Worm (Caenorhabditis elegans): ENCODE measurements around the gene fbf-2.
A peak's percentile ranks its signal among the peaks of the same experiment; 100 is the strongest.

The fbf-2 gene

DNA sequence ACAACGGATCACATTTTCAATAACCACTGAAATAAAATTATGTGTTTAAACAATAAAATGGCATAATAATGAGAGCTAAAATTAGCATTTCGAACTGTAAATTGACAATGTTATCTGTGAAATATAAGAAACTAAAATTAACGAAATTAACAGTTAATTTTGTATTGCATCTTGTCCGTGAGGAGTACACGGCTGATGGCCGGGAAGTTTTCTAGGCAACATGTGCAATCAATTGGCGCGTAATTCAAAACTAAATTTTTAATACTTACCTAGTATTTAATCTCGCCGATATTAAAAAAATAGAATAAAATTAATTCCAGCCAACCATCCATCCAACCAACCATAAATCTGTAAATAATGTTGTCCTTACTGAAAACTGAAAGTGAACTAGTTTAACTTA, 29.8 kb downstream of the fbf-2 start (continued):
- TF ChIP-seq pag-3 (tag; optimal IDR thresholded peaks at IDR 0.05; ENCODE audit: borderline replicate concordance) (no peak), pat-9 (tag; optimal IDR thresholded peaks at IDR 0.05) (no peak), ceh-22 (tag; optimal IDR thresholded peaks at IDR 0.05) (no peak), tbx-2 (tag; optimal IDR thresholded peaks at IDR 0.05) (peak; percentile 89), nhr-11 (tag; optimal IDR thresholded peaks at IDR 0.05) (no peak), ceh-2 (tag; optimal IDR thresholded peaks at IDR 0.05) (peak; percentile 90), K02D7.2 (tag; optimal IDR thresholded peaks at IDR 0.05) (no peak), ahr-1 (tag; optimal IDR thresholded peaks at IDR 0.05) (peak; percentile 30), ceh-45 (GFP tag; IDR thresholded peaks at IDR 0.05) (no peak), tbx-7 (tag; optimal IDR thresholded peaks at IDR 0.05) (peak; percentile 95), odd-2 (tag; optimal IDR thresholded peaks at IDR 0.05) (no peak), ceh-34 (tag; optimal IDR thresholded peaks at IDR 0.05) (peak; percentile 43)

DNA sequence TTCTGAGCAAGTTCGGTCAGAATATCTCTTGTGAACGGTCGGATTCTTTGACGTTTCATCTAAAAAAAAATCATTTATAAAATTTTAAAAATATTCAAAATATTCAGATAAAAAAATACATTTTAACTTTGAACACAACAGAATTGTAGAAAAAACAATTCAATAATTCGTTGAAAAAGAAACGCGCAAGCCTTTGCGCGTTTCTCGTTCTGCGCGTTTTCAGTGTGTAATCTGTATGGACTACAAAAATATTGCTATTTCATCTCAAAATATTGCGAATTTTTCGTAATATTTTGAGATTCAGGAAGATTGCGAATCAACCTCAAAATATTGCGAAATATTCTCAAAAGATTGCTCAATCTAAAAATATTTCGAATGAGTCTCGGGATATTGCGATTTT, 35.4 kb downstream of the fbf-2 start, which contains the start of gene R12C12.7:
Gene R12C12.7 (minus strand): TSS at position 59 of the 400 bp plus-strand sequence.
- TF ChIP-seq zip-5 (tag; optimal IDR thresholded peaks at IDR 0.05), result no peak
- peak; percentile 37 for TF ChIP-seq elt-2 (tag; optimal IDR thresholded peaks at IDR 0.05)

ce11 chrII:6050120-6050519, 41.2 kb downstream of the fbf-2 start, which contains the start of gene gldc-1:
gldc-1 (plus strand) TSS chrII:6050420.
- TF ChIP-seq T23F11.4 (GFP tag; optimal IDR thresholded peaks at IDR 0.05) (no peak), hlh-13 (GFP tag; optimal IDR thresholded peaks at IDR 0.05) (no peak), C08G9.2 (tag; optimal IDR thresholded peaks at IDR 0.05) (no peak), sox-2 (GFP tag; IDR thresholded peaks at IDR 0.05) (no peak), lim-6 (tag; optimal IDR thresholded peaks at IDR 0.05) (no peak), hlh-15 (tag; optimal IDR thresholded peaks at IDR 0.05) (no peak), madf-2 (tag; optimal IDR thresholded peaks at IDR 0.05) (no peak), ceh-34 (tag; optimal IDR thresholded peaks at IDR 0.05) (no peak), elt-2 (tag; optimal IDR thresholded peaks at IDR 0.05) (no peak), sox-4 (tag; optimal IDR thresholded peaks at IDR 0.05) (no peak), rnt-1 (tag; optimal IDR thresholded peaks at IDR 0.05) (no peak), ceh-18 (tag; optimal IDR thresholded peaks at IDR 0.05) (no peak), sdc-2 (tag; optimal IDR thresholded peaks at IDR 0.05) (no peak), nhr-11 (tag; optimal IDR thresholded peaks at IDR 0.05) (no peak), ceh-2 (tag; optimal IDR thresholded peaks at IDR 0.05) (no peak), ceh-45 (GFP tag; IDR thresholded peaks at IDR 0.05) (no peak), dmd-4 (tag; optimal IDR thresholded peaks at IDR 0.05; ENCODE audit: borderline replicate concordance) (no peak), ceh-6 (GFP tag; optimal IDR thresholded peaks at IDR 0.05) (no peak), K02D7.2 (tag; optimal IDR thresholded peaks at IDR 0.05) (no peak), lin-11 (tag; optimal IDR thresholded peaks at IDR 0.05) (no peak)

ce11 chrII:6049546-6049945, 41.7 kb downstream of the fbf-2 start:
- TF ChIP-seq rnt-1 (tag; optimal IDR thresholded peaks at IDR 0.05), result no peak
- peak; percentile 78 for TF ChIP-seq elt-2 (tag; optimal IDR thresholded peaks at IDR 0.05)

- TF ChIP-seq C38D4.7 (GFP tag; optimal IDR thresholded peaks at IDR 0.05), result no peak
- no peak for TF ChIP-seq hlh-30 (tag; optimal IDR thresholded peaks at IDR 0.05; ENCODE audit: insufficient read depth)
- TF ChIP-seq ceh-48 (tag; optimal IDR thresholded peaks at IDR 0.05), result peak; percentile 4
- TF ChIP-seq zip-5 (tag; optimal IDR thresholded peaks at IDR 0.05), result no peak
- peak; percentile 24 for TF ChIP-seq ttx-3 (tag; optimal IDR thresholded peaks at IDR 0.05)
- TF ChIP-seq ceh-6 (GFP tag; optimal IDR thresholded peaks at IDR 0.05), result no peak
- peak; percentile 31 for TF ChIP-seq C08G9.2 (tag; optimal IDR thresholded peaks at IDR 0.05)
- TF ChIP-seq tbx-2 (tag; optimal IDR thresholded peaks at IDR 0.05), result peak; percentile 48
- peak; percentile 74 for TF ChIP-seq elt-2 (tag; optimal IDR thresholded peaks at IDR 0.05)
- peak; percentile 45 for TF ChIP-seq unc-86 (tag; optimal IDR thresholded peaks at IDR 0.05)
- no peak for TF ChIP-seq ceh-9 (tag; optimal IDR thresholded peaks at IDR 0.05)
- TF ChIP-seq hlh-15 (tag; optimal IDR thresholded peaks at IDR 0.05), result no peak
- peak; percentile 16 for TF ChIP-seq sdc-2 (tag; optimal IDR thresholded peaks at IDR 0.05)
- peak; percentile 2 for TF ChIP-seq odd-2 (tag; optimal IDR thresholded peaks at IDR 0.05)
- TF ChIP-seq ceh-31 (tag; optimal IDR thresholded peaks at IDR 0.05), result peak; percentile 34
- TF ChIP-seq ceh-18 (tag; optimal IDR thresholded peaks at IDR 0.05), result peak; percentile 14
- no peak for TF ChIP-seq madf-2 (tag; optimal IDR thresholded peaks at IDR 0.05)
- peak; percentile 37 for TF ChIP-seq ceh-34 (tag; optimal IDR thresholded peaks at IDR 0.05)
- peak; percentile 52 for TF ChIP-seq nfya-1 (tag; optimal IDR thresholded peaks at IDR 0.05)
- TF ChIP-seq sox-4 (tag; optimal IDR thresholded peaks at IDR 0.05), result peak; percentile 42
- TF ChIP-seq mec-3 (tag; optimal IDR thresholded peaks at IDR 0.05; ENCODE audit: borderline replicate concordance), result no peak
- TF ChIP-seq unc-3 (GFP tag; conservative IDR thresholded peaks at IDR 0.05), result 0 out of 2 replicates have a peak, but pooled peaks have one; percentile 28
- no peak for TF ChIP-seq unc-3 (tag; optimal IDR thresholded peaks at IDR 0.05)
- peak; percentile 11 for TF ChIP-seq ceh-2 (tag; optimal IDR thresholded peaks at IDR 0.05)
- TF ChIP-seq lin-11 (tag; optimal IDR thresholded peaks at IDR 0.05), result peak; percentile 35
- TF ChIP-seq dve-1 (tag; optimal IDR thresholded peaks at IDR 0.05), result peak; percentile 32
- peak; percentile 75 for TF ChIP-seq ceh-30 (tag; optimal IDR thresholded peaks at IDR 0.05)
These were observed 43.6 kb downstream of the fbf-2 start, which contains the start of the genes R12C12.6 and ran-5 for ce11 chrII:6047639-6048159. R12C12.6 (minus strand) TSS chrII:6047867. ran-5 (plus strand) TSS chrII:6048109.

Measured in whole organism, late embryonic.